Fruit fly (Drosophila melanogaster) whole organism, embryonic: ENCODE results near the gene mTerf3.

Experiments
- Bdp1 ChIP-seq: fragments of 200-800 bp; sonication (Bioruptor generic); optimal IDR thresholded peaks from 3 replicates; lab custom pipeline; 2016; ENCODE audit warnings: missing biosample characterization, missing genetic modification characterization
- CG14710 ChIP-seq: fragments of 200-800 bp; sonication (Bioruptor generic); optimal IDR thresholded peaks from 3 replicates; lab custom pipeline; 2019; ENCODE audit warnings: missing biosample characterization, mild to moderate bottlenecking, missing genetic modification characterization, moderate library complexity
- CG15073 ChIP-seq: fragments of 200-800 bp; sonication (Bioruptor generic); optimal IDR thresholded peaks from 2 replicates; lab custom pipeline; 2016; ENCODE audit warnings: missing biosample characterization, missing genetic modification characterization
- CG1529 ChIP-seq: fragments of 200-800 bp; sonication (Bioruptor generic); optimal IDR thresholded peaks from 3 replicates; lab custom pipeline; 2018; ENCODE audit warnings: missing biosample characterization, missing genetic modification characterization
- CG17361 ChIP-seq: fragments of 200-800 bp; sonication (Bioruptor generic); IDR thresholded peaks from 3 replicates; pipeline ENCODE4 v1.3.6; 2022; ENCODE audit warnings: missing biosample characterization, missing genetic modification characterization
- CG17912 ChIP-seq: fragments of 200-800 bp; sonication (Bioruptor generic); optimal IDR thresholded peaks from 2 replicates; lab custom pipeline; 2018; ENCODE audit warnings: missing biosample characterization, mild to moderate bottlenecking, missing genetic modification characterization
- CG18619 ChIP-seq: fragments of 200-800 bp; sonication (Bioruptor generic); optimal IDR thresholded peaks from 3 replicates; lab custom pipeline; 2017; ENCODE audit warnings: missing biosample characterization, mild to moderate bottlenecking, missing genetic modification characterization
- CG2120 ChIP-seq: fragments of 200-800 bp; sonication (Bioruptor generic); optimal IDR thresholded peaks from 3 replicates; lab custom pipeline; 2016; ENCODE audit warnings: missing biosample characterization, missing genetic modification characterization
- CG2712 ChIP-seq: fragments of 200-800 bp; optimal IDR thresholded peaks from 3 replicates; lab custom pipeline; 2019; ENCODE audit warnings: missing biosample characterization, mild to moderate bottlenecking, missing genetic modification characterization, moderate library complexity
- CG3163 ChIP-seq: fragments of 200-800 bp; sonication (Bioruptor generic); optimal IDR thresholded peaks from 3 replicates; lab custom pipeline; 2016; ENCODE audit warnings: missing biosample characterization, missing genetic modification characterization
- CG34376 ChIP-seq: fragments of 200-800 bp; sonication (Bioruptor generic); optimal IDR thresholded peaks from 2 replicates; lab custom pipeline; 2018; ENCODE audit warnings: missing biosample characterization, mild to moderate bottlenecking, missing genetic modification characterization
- CG34422 ChIP-seq: fragments of 200-800 bp; sonication (Bioruptor generic); IDR thresholded peaks from 3 replicates; pipeline ENCODE4 v1.3.6; 2022; ENCODE audit warnings: missing biosample characterization, missing genetic modification characterization
- CG3726 ChIP-seq: fragments of 200-800 bp; sonication (Bioruptor generic); IDR thresholded peaks from 3 replicates; pipeline ENCODE4, ENCODE4 v1.3.6; 2022; ENCODE audit warnings: missing biosample characterization, missing genetic modification characterization
- CG7357 ChIP-seq: fragments of 200-800 bp; sonication (Bioruptor generic); IDR thresholded peaks from 3 replicates; pipeline ENCODE4 v1.3.6; 2022; ENCODE audit warnings: missing biosample characterization, missing genetic modification characterization
- CG7556 ChIP-seq: fragments of 200-800 bp; sonication (Bioruptor generic); optimal IDR thresholded peaks from 2 replicates; lab custom pipeline; 2017; ENCODE audit warnings: missing biosample characterization, mild to moderate bottlenecking, missing genetic modification characterization
- CG7839 ChIP-seq: fragments of 200-800 bp; sonication (Bioruptor generic); optimal IDR thresholded peaks from 3 replicates; lab custom pipeline; 2018; ENCODE audit warnings: missing biosample characterization, mild to moderate bottlenecking, missing genetic modification characterization, moderate library complexity
- CG7928 ChIP-seq: fragments of 200-800 bp; sonication (Bioruptor generic); optimal IDR thresholded peaks from 2 replicates; lab custom pipeline; 2017; ENCODE audit warnings: missing biosample characterization, mild to moderate bottlenecking, missing genetic modification characterization
- CG8924 ChIP-seq: fragments of 200-800 bp; optimal IDR thresholded peaks from 3 replicates; lab custom pipeline; 2019; ENCODE audit warnings: missing biosample characterization, mild to moderate bottlenecking, missing genetic modification characterization, moderate library complexity
- CG9797 ChIP-seq: fragments of 200-800 bp; sonication (Bioruptor generic); optimal IDR thresholded peaks from 3 replicates; lab custom pipeline; 2018; ENCODE audit warnings: missing biosample characterization, mild to moderate bottlenecking, missing genetic modification characterization
- Doc3 ChIP-seq: fragments of 200-800 bp; sonication (Bioruptor generic); IDR thresholded peaks from 3 replicates; pipeline ENCODE4 v1.3.6; 2022; ENCODE audit warnings: missing biosample characterization, missing genetic modification characterization; ENCODE audit not compliant: partially characterized antibody
- E2f2 ChIP-seq: fragments of 200-800 bp; sonication (Bioruptor generic); IDR thresholded peaks from 2 replicates; pipeline ENCODE4 v1.3.6; 2022; ENCODE audit warnings: missing biosample characterization, missing genetic modification characterization
- Gug ChIP-seq: fragments of 200-800 bp; sonication (Bioruptor generic); IDR thresholded peaks from 4 replicates; pipeline ENCODE4 v1.3.6; 2022; ENCODE audit warnings: missing biosample characterization, missing genetic modification characterization
- HHEX ChIP-seq: fragments of 200-800 bp; sonication (Bioruptor generic); optimal IDR thresholded peaks from 3 replicates; lab custom pipeline; 2017; ENCODE audit warnings: missing biosample characterization, mild to moderate bottlenecking, missing genetic modification characterization, missing genetic modification reagents
- Lhr ChIP-seq: fragments of 200-800 bp; sonication (Bioruptor generic); optimal IDR thresholded peaks from 3 replicates; lab custom pipeline; 2017; ENCODE audit warnings: mild to moderate bottlenecking, missing biosample characterization, missing genetic modification reagents, missing genetic modification characterization
- Med ChIP-seq: fragments of 200-800 bp; sonication (Bioruptor generic); peaks from one replicate; lab custom pipeline; 2016; ENCODE audit warnings: missing biosample characterization, missing genetic modification characterization, mild to moderate bottlenecking, inconsistent platforms, moderate library complexity
- Mes4 ChIP-seq: fragments of 200-800 bp; sonication (Bioruptor generic); optimal IDR thresholded peaks from 2 replicates; lab custom pipeline; 2016; ENCODE audit warnings: missing biosample characterization, missing genetic modification characterization
- Neu2 ChIP-seq: fragments of 200-800 bp; sonication (Bioruptor generic); optimal IDR thresholded peaks from 3 replicates; lab custom pipeline; 2016; ENCODE audit warnings: missing biosample characterization, missing genetic modification characterization, borderline replicate concordance
- YL-1 ChIP-seq: fragments of 200-800 bp; sonication (Bioruptor generic); optimal IDR thresholded peaks from 3 replicates; lab custom pipeline; 2017; ENCODE audit warnings: missing biosample characterization, mild to moderate bottlenecking, missing genetic modification characterization
- ac ChIP-seq: fragments of 200-800 bp; sonication (Bioruptor generic); optimal IDR thresholded peaks from 3 replicates; lab custom pipeline; 2017; ENCODE audit warnings: missing biosample characterization, mild to moderate bottlenecking, missing genetic modification characterization
- az2 ChIP-seq: fragments of 200-800 bp; sonication (Bioruptor generic); optimal IDR thresholded peaks from 3 replicates; lab custom pipeline; 2016; ENCODE audit warnings: missing biosample characterization, missing genetic modification characterization
- bbx ChIP-seq: fragments of 200-800 bp; sonication (Bioruptor generic); IDR thresholded peaks from 2 replicates; pipeline ENCODE4 v1.3.6; 2022; ENCODE audit warnings: missing biosample characterization, missing genetic modification characterization; ENCODE audit not compliant: partially characterized antibody
- bcd ChIP-seq: fragments of 200-800 bp; sonication (Bioruptor generic); optimal IDR thresholded peaks from 2 replicates; lab custom pipeline; 2017; ENCODE audit warnings: missing biosample characterization, mild to moderate bottlenecking, missing genetic modification characterization
- chif ChIP-seq, 2 experiments: fragments of 200-800 bp; sonication (Bioruptor generic); optimal IDR thresholded peaks; 3 replicates each; lab custom pipeline; 2016; ENCODE audit warnings: missing biosample characterization in 2 of 2, missing genetic modification characterization in 2 of 2
- emc ChIP-seq: fragments of 200-800 bp; sonication (Bioruptor generic); optimal IDR thresholded peaks from 2 replicates; lab custom pipeline; 2016; ENCODE audit warnings: missing biosample characterization, missing genetic modification characterization
- exex ChIP-seq: fragments of 200-800 bp; sonication (Bioruptor generic); optimal IDR thresholded peaks from 4 replicates; lab custom pipeline; 2018; ENCODE audit warnings: missing biosample characterization, mild to moderate bottlenecking, missing genetic modification characterization, moderate library complexity
- gcm2 ChIP-seq: fragments of 200-800 bp; sonication (Bioruptor generic); optimal IDR thresholded peaks from 2 replicates; lab custom pipeline; 2016; ENCODE audit warnings: missing biosample characterization, missing genetic modification characterization
- gro ChIP-seq: fragments of 200-800 bp; sonication (Bioruptor generic); optimal IDR thresholded peaks from 2 replicates; lab custom pipeline; 2016; ENCODE audit warnings: missing biosample characterization, missing genetic modification characterization
- inv ChIP-seq: fragments of 200-800 bp; sonication (Bioruptor generic); IDR thresholded peaks from 2 replicates; pipeline ENCODE4 v1.3.6; 2022; ENCODE audit warnings: missing biosample characterization, missing genetic modification characterization; ENCODE audit not compliant: partially characterized antibody
- knrl ChIP-seq: fragments of 200-800 bp; sonication (Bioruptor generic); IDR thresholded peaks from 3 replicates; pipeline ENCODE4 v1.3.6; 2022; ENCODE audit warnings: missing biosample characterization, missing genetic modification characterization; ENCODE audit not compliant: partially characterized antibody
- odd ChIP-seq: fragments of 200-800 bp; sonication (Bioruptor generic); optimal IDR thresholded peaks from 2 replicates; lab custom pipeline; 2017; ENCODE audit warnings: missing biosample characterization, mild to moderate bottlenecking, missing genetic modification characterization
- pzg ChIP-seq: fragments of 200-800 bp; sonication (Bioruptor generic); optimal IDR thresholded peaks from 3 replicates; lab custom pipeline; 2018; ENCODE audit warnings: missing biosample characterization, mild to moderate bottlenecking, missing genetic modification characterization, moderate library complexity
- sim ChIP-seq: fragments of 200-800 bp; sonication (Bioruptor generic); IDR thresholded peaks from 2 replicates; pipeline ENCODE4 v1.3.6; 2022; ENCODE audit warnings: missing biosample characterization, missing genetic modification characterization
- sisA ChIP-seq: fragments of 200-800 bp; sonication (Bioruptor generic); IDR thresholded peaks from 2 replicates; pipeline ENCODE4 v1.3.6; 2022; ENCODE audit warnings: missing biosample characterization, missing genetic modification characterization
- sr ChIP-seq: fragments of 200-800 bp; sonication (Bioruptor generic); IDR thresholded peaks from 3 replicates; pipeline ENCODE4 v1.3.6; 2022; ENCODE audit warnings: missing biosample characterization, missing genetic modification characterization
- trem ChIP-seq: fragments of 200-800 bp; optimal IDR thresholded peaks from 3 replicates; lab custom pipeline; 2019; ENCODE audit warnings: missing biosample characterization, mild to moderate bottlenecking, missing genetic modification characterization, moderate library complexity
- vnd ChIP-seq: fragments of 200-800 bp; sonication (Bioruptor generic); IDR thresholded peaks from 3 replicates; pipeline ENCODE4 v1.3.6; 2022; ENCODE audit warnings: missing biosample characterization, missing genetic modification characterization; ENCODE audit not compliant: partially characterized antibody
- vvl ChIP-seq: fragments of 200-800 bp; sonication (Bioruptor generic); IDR thresholded peaks from 2 replicates; pipeline ENCODE4 v1.3.6; 2022; ENCODE audit warnings: missing biosample characterization, missing genetic modification characterization
- zf30C ChIP-seq: fragments of 200-800 bp; sonication (Bioruptor generic); optimal IDR thresholded peaks from 3 replicates; lab custom pipeline; 2018; ENCODE audit warnings: missing biosample characterization, mild to moderate bottlenecking, missing genetic modification characterization

The mTerf3 gene

DNA sequence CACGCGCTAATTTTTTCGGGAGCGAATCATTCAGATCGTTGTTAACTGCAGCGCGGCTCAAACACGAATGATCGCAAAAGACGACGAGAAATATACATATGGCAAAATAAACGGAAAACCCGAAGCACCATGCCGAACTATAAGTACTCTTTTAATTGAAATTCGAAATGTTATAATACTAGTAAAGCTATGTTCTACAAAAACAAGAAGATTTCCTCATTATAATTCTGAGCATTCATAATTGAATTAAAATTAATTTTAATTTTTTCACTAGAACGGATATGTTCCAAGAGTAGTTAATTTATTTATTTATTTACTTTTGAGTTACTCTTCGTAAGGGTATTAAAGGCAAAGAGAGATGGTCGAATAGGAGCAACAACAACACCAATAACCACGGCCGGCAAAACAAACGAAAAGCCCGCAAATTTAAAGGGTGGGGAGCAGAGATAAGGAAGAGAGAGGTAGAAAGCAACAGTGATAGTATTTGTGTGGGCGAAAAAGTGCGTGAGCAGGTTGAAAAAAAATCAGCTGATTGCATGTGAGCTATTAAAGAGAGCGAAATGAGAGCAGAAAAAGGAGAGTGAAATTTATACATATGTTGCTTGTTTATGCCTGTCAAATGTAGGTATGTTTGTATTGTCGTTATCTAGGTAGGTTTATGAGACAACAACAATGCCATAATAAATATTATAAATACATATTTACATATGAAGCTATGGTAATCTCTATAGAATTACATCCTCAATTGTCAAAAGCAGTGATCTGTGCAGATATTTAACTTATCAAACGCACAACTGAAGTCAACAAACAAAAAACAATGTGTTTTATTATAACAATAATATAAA lies 26.9 kb downstream of the mTerf3 start (continued):
- TF ChIP-seq vnd = no peak
- TF ChIP-seq YL-1 = no peak
- TF ChIP-seq CG15073 (GFP tag; lab: Kevin White, UChicago) = no peak
- TF ChIP-seq Gug (GFP tag; lab: Robert Waterston, UW) = no peak
- TF ChIP-seq CG9797 (GFP tag; lab: Kevin White, UChicago) = no peak
- no peak for TF ChIP-seq zf30C (GFP tag; lab: Kevin White, UChicago)
- TF ChIP-seq CG34376 (GFP tag; lab: Kevin White, UChicago) = peak; percentile 10
- no peak for TF ChIP-seq CG14710 (tag; lab: Kevin White, UChicago)
- peak; percentile 84 for TF ChIP-seq CG8924 (tag; lab: Kevin White, UChicago)
- TF ChIP-seq CG7357 = peak; percentile 41; the same call in 1 of the 3 replicates
- peak; percentile 82 for TF ChIP-seq CG7556 (GFP tag; lab: Kevin White, UChicago)
- TF ChIP-seq bcd (GFP tag; lab: Kevin White, UChicago) = peak; percentile 69
- TF ChIP-seq CG34422 (GFP tag; lab: Robert Waterston, UW) = peak; percentile 85; the same call in 2 of the 3 replicates
- peak; percentile 96 for TF ChIP-seq sr (GFP tag; lab: Robert Waterston, UW)
- TF ChIP-seq Lhr = no peak
- TF ChIP-seq gro (GFP tag; lab: Kevin White, UChicago) = peak; percentile 67
- peak; percentile 50 for TF ChIP-seq az2 (GFP tag; lab: Kevin White, UChicago)
- TF ChIP-seq CG7839 (tag; lab: Kevin White, UChicago) = peak; percentile 86
- no peak for TF ChIP-seq Mes4
- TF ChIP-seq HHEX = peak; percentile 72
- peak; percentile 10 for TF ChIP-seq CG1529 (GFP tag; lab: Kevin White, UChicago)
- no peak for TF ChIP-seq CG3726 (GFP tag; lab: Robert Waterston, UW)
- peak; percentile 54 for TF ChIP-seq CG18619 (GFP tag; lab: Kevin White, UChicago)
- no peak for TF ChIP-seq Neu2 (GFP tag; lab: Kevin White, UChicago)
- TF ChIP-seq CG2120 (GFP tag; lab: Kevin White, UChicago) = peak; percentile 86

DNA sequence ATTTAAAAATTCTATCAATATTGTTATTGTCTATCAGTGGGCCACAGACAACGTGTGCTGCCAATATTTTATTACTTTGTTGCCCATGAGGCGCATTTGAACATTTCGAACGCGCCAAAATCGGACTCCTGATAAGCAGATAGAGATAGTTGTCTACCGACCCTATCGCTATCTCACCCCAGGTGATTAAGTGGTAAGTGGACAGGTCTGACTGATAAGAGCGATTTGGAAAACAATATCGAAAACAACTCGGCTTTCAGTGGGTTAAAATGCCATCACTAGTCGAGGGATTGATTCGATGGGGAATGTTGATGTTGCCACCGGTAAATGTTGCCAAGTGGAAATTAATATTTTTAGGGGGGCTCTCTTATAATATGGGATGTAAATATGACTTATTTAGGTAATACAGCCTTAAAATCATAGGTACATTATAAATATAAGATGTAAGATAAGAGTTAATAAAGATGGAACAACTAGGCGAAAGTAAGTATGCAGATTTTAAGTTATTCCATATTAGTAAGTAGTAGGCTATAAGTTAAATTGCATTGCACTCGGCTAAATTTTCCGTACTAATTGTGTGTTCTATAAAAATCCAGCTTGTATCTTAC lies 28.9 kb downstream of the mTerf3 start, which contains the start of gene ND-39:
Gene ND-39, plus strand, starts transcription at position 558 of the 608 bp plus-strand sequence.
- TF ChIP-seq emc (GFP tag; lab: Kevin White, UChicago) (no peak), inv (GFP tag; lab: Robert Waterston, UW) (no peak), ac (no peak), Med (peak; percentile 42), pzg (GFP tag; lab: Kevin White, UChicago) (peak; percentile 53), Bdp1 (no peak), trem (tag; lab: Kevin White, UChicago) (peak; percentile 94), E2f2 (GFP tag; lab: Robert Waterston, UW) (peak; percentile 63), vvl (no peak), gcm2 (GFP tag; lab: Kevin White, UChicago) (no peak), bbx (GFP tag; lab: Robert Waterston, UW) (peak; percentile 36; the same call in 1 of the 2 replicates), CG17361 (GFP tag; lab: Robert Waterston, UW) (no peak), CG2712 (no peak), sisA (no peak), knrl (GFP tag; lab: Robert Waterston, UW) (peak; percentile 10; the same call in 1 of the 3 replicates), exex (tag; lab: Kevin White, UChicago) (peak; percentile 89), Doc3 (GFP tag; lab: Robert Waterston, UW) (0 out of 3 replicates have a peak, but pooled peaks have one; percentile 22), odd (GFP tag; lab: Kevin White, UChicago) (no peak), CG17912 (GFP tag; lab: Kevin White, UChicago) (no peak), CG7928 (GFP tag; lab: Kevin White, UChicago) (no peak), sim (GFP tag; lab: Robert Waterston, UW) (no peak), chif (GFP tag; optimal IDR thresholded peaks at IDR 0.05; lab: Kevin White, UChicago) (no peak), CG34376 (GFP tag; lab: Kevin White, UChicago) (peak; percentile 35), CG3163 (GFP tag; lab: Kevin White, UChicago) (no peak)
